Worm (Caenorhabditis elegans) whole organism, young adult: ENCODE results near the gene vha-19.

Experiments used
- B0019.2 ChIP-seq: fragments of 200-800 bp; sonication (Bioruptor generic); conservative IDR thresholded peaks from 2 replicates; pipeline ENCODE4 v1.3.6; 2022; ENCODE audit warnings: missing genetic modification reagents, missing genetic modification characterization, missing compliant biosample characterization
- K12H6.12 ChIP-seq: fragments of 200-800 bp; sonication (Bioruptor generic); optimal IDR thresholded peaks from 2 replicates; lab custom pipeline; 2018; ENCODE audit warnings: mild to moderate bottlenecking, missing genetic modification characterization, missing compliant biosample characterization
- T07F8.4 ChIP-seq: sonication (generic microtip); optimal IDR thresholded peaks from 2 replicates; lab custom pipeline; 2016; ENCODE audit warnings: mild to moderate bottlenecking, missing genetic modification characterization, moderate library complexity, missing compliant biosample characterization
- Y53G8AR.9 ChIP-seq: fragments of 200-800 bp; sonication (Bioruptor generic); conservative IDR thresholded peaks from 2 replicates; pipeline ENCODE4 v1.3.6; 2022; ENCODE audit warnings: missing genetic modification reagents, missing genetic modification characterization, missing compliant biosample characterization
- madf-3 ChIP-seq: fragments of 200-800 bp; sonication (Bioruptor generic); IDR thresholded peaks from 2 replicates; pipeline ENCODE4 v1.3.6; 2022; ENCODE audit warnings: missing genetic modification reagents, missing genetic modification characterization, missing compliant biosample characterization
- nfya-1 ChIP-seq: sonication (generic microtip); optimal IDR thresholded peaks from 2 replicates; lab custom pipeline; 2017; ENCODE audit warnings: antibody characterized with exemption, missing compliant biosample characterization, missing genetic modification characterization, borderline replicate concordance; ENCODE audit not compliant: insufficient read depth
- snpc-4 ChIP-seq, 5 experiments: fragments of 150-350 bp in 1 of 5; sonication (generic microtip) in 4 of 5; optimal IDR thresholded peaks; 2 replicates each; lab custom pipeline; 2014 to 2018; ENCODE audit warnings: missing genetic modification characterization in 5 of 5, missing biosample characterization in 3 of 5, antibody characterized with exemption in 2 of 5, mild to moderate bottlenecking in 2 of 5, missing compliant biosample characterization in 2 of 5, missing genotype in 2 of 5, moderate library complexity in 2 of 5, missing genetic modification reagents in 1 of 5
- unc-62 ChIP-seq: fragments of 150-350 bp; optimal IDR thresholded peaks from 2 replicates; lab custom pipeline; 2014; ENCODE audit warnings: missing biosample characterization, missing genetic modification reagents, missing genetic modification characterization
- xnd-1 ChIP-seq: sonication (generic microtip); optimal IDR thresholded peaks from 2 replicates; lab custom pipeline; 2016; ENCODE audit warnings: missing genotype, missing genetic modification reagents, missing genetic modification characterization, missing compliant biosample characterization

ce11 chrIV:3385337-3386215, 16.6 kb downstream of the vha-19 start, which contains the start of gene mai-2:
- TF ChIP-seq B0019.2 (GFP tag; lab: Robert Waterston, UW) (no peak), nfya-1 (tag; lab: Kevin White, UChicago) (no peak), T07F8.4 (no peak), Y53G8AR.9 (GFP tag; lab: Robert Waterston, UW) (no peak), unc-62 (GFP tag; lab: Kevin White, UChicago) (no peak), K12H6.12 (tag; lab: Kevin White, UChicago) (no peak), snpc-4 (GFP tag; optimal IDR thresholded peaks at IDR 0.05; lab: Kevin White, UChicago) (no peak), snpc-4 (tag; optimal IDR thresholded peaks at IDR 0.05; lab: Kevin White, UChicago) (no peak), xnd-1 (tag; lab: Kevin White, UChicago) (no peak), madf-3 (GFP tag; lab: Robert Waterston, UW) (no peak)
